Fruit fly (Drosophila melanogaster) whole organism, embryonic: Measurements from ENCODE around the gene klu.

Experiments
- BEAF-32 ChIP-seq: fragments of 200-800 bp; sonication (Bioruptor generic); optimal IDR thresholded peaks from 3 replicates; lab custom pipeline; 2017; ENCODE audit warnings: missing biosample characterization, missing genetic modification characterization, mild to moderate bottlenecking, moderate library complexity, missing genetic modification reagents
- Bgb ChIP-seq: fragments of 200-800 bp; sonication (Bioruptor generic); IDR thresholded peaks from 2 replicates; pipeline ENCODE4 v1.3.6; 2022; ENCODE audit warnings: missing biosample characterization, missing genetic modification characterization; ENCODE audit not compliant: partially characterized antibody
- BtbVII ChIP-seq: fragments of 200-800 bp; sonication (Bioruptor generic); optimal IDR thresholded peaks from 3 replicates; lab custom pipeline; 2017; ENCODE audit warnings: missing biosample characterization, mild to moderate bottlenecking, missing genetic modification characterization
- Bteb2 ChIP-seq: fragments of 200-800 bp; sonication (Bioruptor generic); optimal IDR thresholded peaks from 2 replicates; lab custom pipeline; 2016; ENCODE audit warnings: missing biosample characterization, missing genetic modification characterization
- CG10209 ChIP-seq: fragments of 200-800 bp; sonication (Bioruptor generic); optimal IDR thresholded peaks from 3 replicates; lab custom pipeline; 2017; ENCODE audit warnings: missing biosample characterization, mild to moderate bottlenecking, missing genetic modification characterization, missing genetic modification reagents
- CG10959 ChIP-seq: fragments of 200-800 bp; sonication (Bioruptor generic); IDR thresholded peaks from 2 replicates; pipeline ENCODE4 v1.3.6; 2022; ENCODE audit warnings: missing biosample characterization, missing genetic modification characterization
- CG12769 ChIP-seq: fragments of 200-800 bp; sonication (Bioruptor generic); optimal IDR thresholded peaks from 2 replicates; lab custom pipeline; 2019; ENCODE audit warnings: missing biosample characterization, mild to moderate bottlenecking, missing genetic modification characterization, moderate library complexity
- CG13287 ChIP-seq: fragments of 200-800 bp; sonication (Bioruptor generic); IDR thresholded peaks from 2 replicates; pipeline ENCODE4 v1.3.6; 2022; ENCODE audit warnings: missing biosample characterization, missing genetic modification characterization; ENCODE audit not compliant: partially characterized antibody
- CG14441 ChIP-seq: fragments of 200-800 bp; sonication (Bioruptor generic); IDR thresholded peaks from 2 replicates; pipeline ENCODE4 v1.3.6; 2022; ENCODE audit warnings: missing biosample characterization, missing genetic modification characterization
- CG14965 ChIP-seq: fragments of 200-800 bp; sonication (Bioruptor generic); optimal IDR thresholded peaks from 2 replicates; lab custom pipeline; 2016; ENCODE audit warnings: missing biosample characterization, missing genetic modification characterization, borderline replicate concordance
- CG17186 ChIP-seq: fragments of 200-800 bp; sonication (Bioruptor generic); optimal IDR thresholded peaks from 3 replicates; lab custom pipeline; 2017; ENCODE audit warnings: missing biosample characterization, missing genetic modification reagents, missing genetic modification characterization
- CG17612 ChIP-seq: fragments of 200-800 bp; sonication (Bioruptor generic); IDR thresholded peaks from 2 replicates; pipeline ENCODE4 v1.3.6; 2022; ENCODE audit warnings: missing biosample characterization, missing genetic modification characterization
- CG17802 ChIP-seq: fragments of 200-800 bp; sonication (Bioruptor generic); optimal IDR thresholded peaks from 2 replicates; lab custom pipeline; 2018; ENCODE audit warnings: missing biosample characterization, mild to moderate bottlenecking, missing genetic modification characterization, moderate library complexity
- CG17829 ChIP-seq: fragments of 200-800 bp; optimal IDR thresholded peaks from 2 replicates; lab custom pipeline; 2019; ENCODE audit warnings: missing biosample characterization, mild to moderate bottlenecking, missing genetic modification characterization, moderate library complexity
- CG18599 ChIP-seq: fragments of 200-800 bp; sonication (Bioruptor generic); optimal IDR thresholded peaks from 3 replicates; lab custom pipeline; 2017; ENCODE audit warnings: missing biosample characterization, missing genetic modification characterization, mild to moderate bottlenecking, moderate library complexity, missing genetic modification reagents
- CG3407 ChIP-seq: fragments of 200-800 bp; sonication (Bioruptor generic); optimal IDR thresholded peaks from 2 replicates; lab custom pipeline; 2018; ENCODE audit warnings: missing biosample characterization, mild to moderate bottlenecking, missing genetic modification characterization
- CG34422 ChIP-seq: fragments of 200-800 bp; sonication (Bioruptor generic); IDR thresholded peaks from 3 replicates; pipeline ENCODE4 v1.3.6; 2022; ENCODE audit warnings: missing biosample characterization, missing genetic modification characterization
- CG4282 ChIP-seq: fragments of 200-800 bp; sonication (Bioruptor generic); optimal IDR thresholded peaks from 2 replicates; lab custom pipeline; 2016; ENCODE audit warnings: missing biosample characterization, missing genetic modification characterization
- CG4328 ChIP-seq: fragments of 200-800 bp; sonication (Bioruptor generic); optimal IDR thresholded peaks from 3 replicates; lab custom pipeline; 2017; ENCODE audit warnings: missing biosample characterization, missing genetic modification reagents, missing genetic modification characterization
- CG6654 ChIP-seq: fragments of 200-800 bp; sonication (Bioruptor generic); optimal IDR thresholded peaks from 2 replicates; lab custom pipeline; 2017; ENCODE audit warnings: missing biosample characterization, mild to moderate bottlenecking, missing genetic modification characterization
- CG7839 ChIP-seq: fragments of 200-800 bp; sonication (Bioruptor generic); optimal IDR thresholded peaks from 3 replicates; lab custom pipeline; 2018; ENCODE audit warnings: missing biosample characterization, mild to moderate bottlenecking, missing genetic modification characterization, moderate library complexity
- Doc2 ChIP-seq: fragments of 200-800 bp; sonication (Bioruptor generic); IDR thresholded peaks from 2 replicates; pipeline ENCODE4 v1.3.6; 2022; ENCODE audit warnings: missing biosample characterization, missing genetic modification characterization
- E2f2 ChIP-seq: fragments of 200-800 bp; sonication (Bioruptor generic); IDR thresholded peaks from 2 replicates; pipeline ENCODE4 v1.3.6; 2022; ENCODE audit warnings: missing biosample characterization, missing genetic modification characterization
- H2.0 ChIP-seq: fragments of 200-800 bp; sonication (Bioruptor generic); IDR thresholded peaks from 2 replicates; pipeline ENCODE4 v1.3.6; 2022; ENCODE audit warnings: missing biosample characterization, missing genetic modification characterization
- MBD-R2 ChIP-seq: fragments of 200-800 bp; sonication (Bioruptor generic); IDR thresholded peaks from 2 replicates; pipeline ENCODE4 v1.3.6; 2022; ENCODE audit warnings: missing biosample characterization, missing genetic modification characterization
- Mes4 ChIP-seq: fragments of 200-800 bp; sonication (Bioruptor generic); optimal IDR thresholded peaks from 2 replicates; lab custom pipeline; 2016; ENCODE audit warnings: missing biosample characterization, missing genetic modification characterization
- NC2β ChIP-seq: fragments of 200-800 bp; sonication (Bioruptor generic); optimal IDR thresholded peaks from 2 replicates; lab custom pipeline; 2016; ENCODE audit warnings: missing biosample characterization, missing genetic modification characterization
- NK7.1 ChIP-seq: fragments of 200-800 bp; sonication (Bioruptor generic); optimal IDR thresholded peaks from 3 replicates; lab custom pipeline; 2016; ENCODE audit warnings: missing biosample characterization, missing genetic modification characterization
- NfI ChIP-seq: fragments of 200-800 bp; sonication (Bioruptor generic); optimal IDR thresholded peaks from 3 replicates; lab custom pipeline; 2018; ENCODE audit warnings: missing biosample characterization, mild to moderate bottlenecking, missing genetic modification characterization, moderate library complexity
- Opbp ChIP-seq: fragments of 200-800 bp; sonication (Bioruptor generic); IDR thresholded peaks from 3 replicates; pipeline ENCODE4 v1.3.6; 2022; ENCODE audit warnings: missing biosample characterization, missing genetic modification characterization; ENCODE audit not compliant: partially characterized antibody
- Ravus ChIP-seq: fragments of 200-800 bp; sonication (Bioruptor generic); IDR thresholded peaks from 2 replicates; pipeline ENCODE4 v1.3.6; 2022; ENCODE audit warnings: missing biosample characterization, missing genetic modification characterization
- Sry-β ChIP-seq: fragments of 200-800 bp; sonication (Bioruptor generic); optimal IDR thresholded peaks from 2 replicates; lab custom pipeline; 2018; ENCODE audit warnings: missing biosample characterization, mild to moderate bottlenecking, missing genetic modification characterization, moderate library complexity
- Taf1 ChIP-seq: fragments of 200-800 bp; sonication (Bioruptor generic); IDR thresholded peaks from 2 replicates; pipeline ENCODE4 v1.3.6; 2022; ENCODE audit warnings: missing biosample characterization, missing genetic modification characterization
- Usf ChIP-seq: fragments of 200-800 bp; sonication (Bioruptor generic); optimal IDR thresholded peaks from 2 replicates; lab custom pipeline; 2017; ENCODE audit warnings: missing genotype, missing biosample characterization, missing genetic modification characterization
- aop ChIP-seq: fragments of 200-800 bp; sonication (Bioruptor generic); IDR thresholded peaks from 2 replicates; pipeline ENCODE4 v1.3.6; 2022; ENCODE audit warnings: missing biosample characterization, missing genetic modification characterization
- az2 ChIP-seq: fragments of 200-800 bp; sonication (Bioruptor generic); optimal IDR thresholded peaks from 3 replicates; lab custom pipeline; 2016; ENCODE audit warnings: missing biosample characterization, missing genetic modification characterization
- caup ChIP-seq: fragments of 200-800 bp; sonication (Bioruptor generic); optimal IDR thresholded peaks from 3 replicates; lab custom pipeline; 2017; ENCODE audit warnings: missing biosample characterization, mild to moderate bottlenecking, missing genetic modification characterization, moderate library complexity; ENCODE audit not compliant: severe bottlenecking
- cg ChIP-seq: fragments of 200-800 bp; sonication (Bioruptor generic); optimal IDR thresholded peaks from 3 replicates; lab custom pipeline; 2019; ENCODE audit warnings: missing biosample characterization, mild to moderate bottlenecking, missing genetic modification characterization, moderate library complexity
- chinmo ChIP-seq: fragments of 200-800 bp; sonication (Bioruptor generic); IDR thresholded peaks from 4 replicates; pipeline ENCODE4 v1.3.6; 2022; ENCODE audit warnings: missing biosample characterization, missing genetic modification characterization; ENCODE audit not compliant: partially characterized antibody
- chm ChIP-seq: fragments of 200-800 bp; sonication (Bioruptor generic); IDR thresholded peaks from 2 replicates; pipeline ENCODE4 v1.3.6; 2022; ENCODE audit warnings: missing biosample characterization, missing genetic modification characterization
- ci ChIP-seq: fragments of 200-800 bp; sonication (Bioruptor generic); IDR thresholded peaks from 3 replicates; pipeline ENCODE4 v1.3.6; 2022; ENCODE audit warnings: missing biosample characterization, missing genetic modification characterization
- dimm ChIP-seq: fragments of 200-800 bp; sonication (Bioruptor generic); IDR thresholded peaks from 2 replicates; pipeline ENCODE4 v1.3.6; 2022; ENCODE audit warnings: missing biosample characterization, missing genetic modification characterization
- fu2 ChIP-seq: fragments of 200-800 bp; sonication (Bioruptor generic); optimal IDR thresholded peaks from 2 replicates; lab custom pipeline; 2016; ENCODE audit warnings: missing biosample characterization, missing genetic modification characterization
- gro ChIP-seq: fragments of 200-800 bp; sonication (Bioruptor generic); optimal IDR thresholded peaks from 2 replicates; lab custom pipeline; 2016; ENCODE audit warnings: missing biosample characterization, missing genetic modification characterization
- gsb ChIP-seq: fragments of 200-800 bp; sonication (Bioruptor generic); IDR thresholded peaks from 2 replicates; pipeline ENCODE4 v1.3.6; 2022; ENCODE audit warnings: missing biosample characterization, missing genetic modification characterization
- maf-S ChIP-seq: fragments of 200-800 bp; sonication (Bioruptor generic); optimal IDR thresholded peaks from 2 replicates; lab custom pipeline; 2016; ENCODE audit warnings: missing biosample characterization, missing genetic modification characterization
- nau ChIP-seq: fragments of 200-800 bp; sonication (Bioruptor generic); optimal IDR thresholded peaks from 3 replicates; lab custom pipeline; 2017; ENCODE audit warnings: missing biosample characterization, mild to moderate bottlenecking, missing genetic modification characterization, missing genetic modification reagents
- pnt ChIP-seq: fragments of 200-800 bp; sonication (Bioruptor generic); optimal IDR thresholded peaks from 3 replicates; lab custom pipeline; 2016; ENCODE audit warnings: missing biosample characterization, missing genetic modification characterization
- rib ChIP-seq: fragments of 200-800 bp; sonication (Bioruptor generic); IDR thresholded peaks from 2 replicates; pipeline ENCODE4 v1.3.6; 2022; ENCODE audit warnings: missing biosample characterization, missing genetic modification characterization
- trh ChIP-seq: fragments of 200-800 bp; sonication (Bioruptor generic); optimal IDR thresholded peaks from 2 replicates; lab custom pipeline; 2016; ENCODE audit warnings: missing biosample characterization, missing genetic modification characterization
- ttk ChIP-seq: fragments of 200-800 bp; sonication (Bioruptor generic); IDR thresholded peaks from 2 replicates; pipeline ENCODE4 v2.1.2; 2022; ENCODE audit warnings: missing biosample characterization, missing genetic modification characterization

The klu gene

dm6 chr3L:11010410-11010827 lies 1.4 kb upstream of the klu start (continued):
- TF ChIP-seq CG14441 (GFP tag; lab: Robert Waterston, UW) (no peak), CG17802 (no peak), fu2 (GFP tag; lab: Kevin White, UChicago) (no peak), BEAF-32 (no peak), Bteb2 (GFP tag; lab: Kevin White, UChicago) (no peak), CG17186 (GFP tag; lab: Kevin White, UChicago) (no peak), CG10959 (GFP tag; lab: Robert Waterston, UW) (no peak), Mes4 (GFP tag; lab: Kevin White, UChicago) (no peak), CG4328 (GFP tag; lab: Kevin White, UChicago) (no peak), dimm (GFP tag; lab: Robert Waterston, UW) (no peak), NK7.1 (GFP tag; lab: Kevin White, UChicago) (no peak), Taf1 (GFP tag; lab: Robert Waterston, UW) (no peak), CG13287 (GFP tag; lab: Robert Waterston, UW) (peak; percentile 54; the same call in 1 of the 2 replicates), CG34422 (peak; percentile 75; the same call in 1 of the 3 replicates), MBD-R2 (0 out of 2 replicates have a peak, but pooled peaks have one; percentile 28), chm (GFP tag; lab: Robert Waterston, UW) (no peak), rib (GFP tag; lab: Robert Waterston, UW) (peak; percentile 53; the same call in 1 of the 2 replicates), Bgb (GFP tag; lab: Robert Waterston, UW) (no peak; the same call in 1 of the 2 replicates), maf-S (GFP tag; lab: Kevin White, UChicago) (no peak), pnt (GFP tag; lab: Kevin White, UChicago) (no peak), nau (GFP tag; lab: Kevin White, UChicago) (peak; percentile 1), CG7839 (tag; lab: Kevin White, UChicago) (no peak), Doc2 (GFP tag; lab: Robert Waterston, UW) (no peak), NfI (no peak), ci (GFP tag; lab: Robert Waterston, UW) (peak; percentile 80), CG4282 (GFP tag; lab: Kevin White, UChicago) (no peak), BtbVII (GFP tag; lab: Kevin White, UChicago) (no peak), Opbp (GFP tag; lab: Robert Waterston, UW) (peak; percentile 65; the same call in 2 of the 3 replicates), trh (GFP tag; lab: Kevin White, UChicago) (no peak), CG12769 (tag; lab: Kevin White, UChicago) (no peak), CG17829 (peak; percentile 11), cg (peak; percentile 100), CG14965 (GFP tag; lab: Kevin White, UChicago) (no peak), CG6654 (no peak), chinmo (peak; percentile 97), caup (GFP tag; lab: Kevin White, UChicago) (no peak), aop (no peak), gro (no peak), gsb (GFP tag; lab: Robert Waterston, UW) (no peak), CG17612 (GFP tag; lab: Robert Waterston, UW) (no peak), ttk (GFP tag; lab: Robert Waterston, UW) (no peak), Ravus (GFP tag; lab: Robert Waterston, UW) (no peak), Sry-β (GFP tag; lab: Kevin White, UChicago) (no peak), E2f2 (peak; percentile 38; the same call in 1 of the 2 replicates), Usf (no peak), NC2β (GFP tag; lab: Kevin White, UChicago) (peak; percentile 40), CG3407 (GFP tag; lab: Kevin White, UChicago) (no peak), H2.0 (GFP tag; lab: Robert Waterston, UW) (no peak), az2 (GFP tag; lab: Kevin White, UChicago) (no peak), CG10209 (GFP tag; lab: Kevin White, UChicago) (no peak), CG18599 (GFP tag; lab: Kevin White, UChicago) (no peak)
